Fruit fly (Drosophila melanogaster) whole organism, embryonic: ENCODE results near the gene CG12951.

Source experiments
- ATbp ChIP-seq: fragments of 200-800 bp; sonication (Bioruptor generic); optimal IDR thresholded peaks from 2 replicates; lab custom pipeline; 2017; ENCODE audit warnings: missing biosample characterization, mild to moderate bottlenecking, missing genetic modification characterization, missing genetic modification reagents
- CG18764 ChIP-seq: fragments of 200-800 bp; sonication (Bioruptor generic); optimal IDR thresholded peaks from 3 replicates; lab custom pipeline; 2016; ENCODE audit warnings: missing biosample characterization, missing genetic modification characterization
- CG31224 ChIP-seq: fragments of 200-800 bp; sonication (Bioruptor generic); IDR thresholded peaks from 2 replicates; pipeline ENCODE4 v1.3.6; 2022; ENCODE audit warnings: missing biosample characterization, missing genetic modification characterization
- CG4360 ChIP-seq: fragments of 200-800 bp; sonication (Bioruptor generic); IDR thresholded peaks from 2 replicates; pipeline ENCODE4 v1.3.6; 2022; ENCODE audit warnings: missing biosample characterization, missing genetic modification characterization
- CG6791 ChIP-seq: fragments of 200-800 bp; sonication (Bioruptor generic); IDR thresholded peaks from 3 replicates; pipeline ENCODE4 v1.3.6; 2022; ENCODE audit warnings: missing biosample characterization, missing genetic modification characterization; ENCODE audit not compliant: partially characterized antibody
- CG9609 ChIP-seq: fragments of 200-800 bp; sonication (Bioruptor generic); optimal IDR thresholded peaks from 3 replicates; lab custom pipeline; 2016; ENCODE audit warnings: missing biosample characterization, missing genetic modification characterization
- Deaf1 ChIP-seq: fragments of 200-800 bp; optimal IDR thresholded peaks from 3 replicates; lab custom pipeline; 2019; ENCODE audit warnings: missing biosample characterization, mild to moderate bottlenecking, missing genetic modification characterization, moderate library complexity
- Ets65A ChIP-seq: fragments of 200-800 bp; sonication (Bioruptor generic); peaks from one replicate; lab custom pipeline; 2016; ENCODE audit warnings: missing biosample characterization, missing genetic modification characterization
- Gug ChIP-seq: fragments of 200-800 bp; sonication (Bioruptor generic); IDR thresholded peaks from 4 replicates; pipeline ENCODE4 v1.3.6; 2022; ENCODE audit warnings: missing biosample characterization, missing genetic modification characterization
- Hr39 ChIP-seq: fragments of >200 bp; optimal IDR thresholded peaks from 2 replicates; lab custom pipeline; 2017
- MESR4 ChIP-seq: fragments of 200-800 bp; sonication (Bioruptor generic); optimal IDR thresholded peaks from 2 replicates; lab custom pipeline; 2018; ENCODE audit warnings: missing biosample characterization, mild to moderate bottlenecking, missing genetic modification characterization, moderate library complexity
- Oli ChIP-seq: fragments of 200-800 bp; sonication (Bioruptor generic); optimal IDR thresholded peaks from 2 replicates; lab custom pipeline; 2018; ENCODE audit warnings: missing biosample characterization, mild to moderate bottlenecking, missing genetic modification characterization, moderate library complexity
- bowl ChIP-seq: fragments of 200-800 bp; sonication (Bioruptor generic); IDR thresholded peaks from 2 replicates; pipeline ENCODE4 v1.3.6; 2022; ENCODE audit warnings: missing biosample characterization, missing genetic modification characterization
- dan ChIP-seq: fragments of 200-800 bp; sonication (Bioruptor generic); IDR thresholded peaks from 2 replicates; pipeline ENCODE4 v1.3.6; 2022; ENCODE audit warnings: missing biosample characterization, missing genetic modification characterization
- gcm ChIP-seq: fragments of 200-800 bp; sonication (Bioruptor generic); optimal IDR thresholded peaks from 2 replicates; lab custom pipeline; 2019; ENCODE audit warnings: missing biosample characterization, mild to moderate bottlenecking, missing genetic modification characterization, moderate library complexity
- kah ChIP-seq: fragments of 200-800 bp; sonication (Bioruptor generic); optimal IDR thresholded peaks from 2 replicates; lab custom pipeline; 2018; ENCODE audit warnings: missing biosample characterization, mild to moderate bottlenecking, missing genetic modification characterization
- ssp ChIP-seq: fragments of 200-800 bp; sonication (Bioruptor generic); IDR thresholded peaks from 2 replicates; pipeline ENCODE4 v1.3.6; 2022; ENCODE audit warnings: missing biosample characterization, missing genetic modification characterization
- vnd ChIP-seq: fragments of 200-800 bp; sonication (Bioruptor generic); IDR thresholded peaks from 3 replicates; pipeline ENCODE4 v1.3.6; 2022; ENCODE audit warnings: missing biosample characterization, missing genetic modification characterization; ENCODE audit not compliant: partially characterized antibody
- zf30C ChIP-seq: fragments of 200-800 bp; sonication (Bioruptor generic); optimal IDR thresholded peaks from 3 replicates; lab custom pipeline; 2018; ENCODE audit warnings: missing biosample characterization, mild to moderate bottlenecking, missing genetic modification characterization

The CG12951 gene

dm6 chr3R:9328411-9328810 lies 1.7 kb downstream of the CG12951 start, which contains the start of gene CG8861:
CG8861 (minus strand) TSS chr3R:9328511.
- TF ChIP-seq vnd (0 out of 3 replicates have a peak, but pooled peaks have one; percentile 7), Deaf1 (tag; lab: Kevin White, UChicago) (peak; percentile 89), CG6791 (peak; percentile 6; the same call in 1 of the 3 replicates), bowl (GFP tag; lab: Robert Waterston, UW) (no peak), CG9609 (GFP tag; lab: Kevin White, UChicago) (no peak)
- TF ChIP-seq, all 482 proteins: peak for 3

DNA sequence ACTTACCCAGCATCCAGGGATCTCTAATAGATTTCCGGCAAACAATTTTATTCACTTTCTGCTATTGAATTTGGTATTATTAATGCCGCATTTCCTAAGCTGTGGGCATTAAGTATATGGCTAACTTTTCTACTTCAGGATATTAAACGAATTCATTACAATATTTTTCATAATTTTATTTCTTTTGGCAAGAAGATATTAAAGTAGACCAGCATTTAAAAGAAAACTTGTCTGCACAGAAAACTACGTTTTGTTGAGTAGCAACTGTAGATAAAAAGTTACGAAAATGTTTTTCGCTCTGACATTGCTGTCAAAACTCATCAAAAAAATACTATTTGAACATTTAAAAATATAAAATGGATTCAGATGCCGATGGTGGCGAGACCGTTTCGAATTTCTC lies 8.7 kb downstream of the CG12951 start, which contains the start of gene HP1e:
Gene HP1e, plus strand, starts transcription at position 301 of the 400 bp plus-strand sequence.
- TF ChIP-seq gcm (GFP tag; lab: Kevin White, UChicago) (no peak), Oli (tag; lab: Kevin White, UChicago) (no peak), MESR4 (GFP tag; lab: Kevin White, UChicago) (no peak), CG18764 (no peak)

DNA sequence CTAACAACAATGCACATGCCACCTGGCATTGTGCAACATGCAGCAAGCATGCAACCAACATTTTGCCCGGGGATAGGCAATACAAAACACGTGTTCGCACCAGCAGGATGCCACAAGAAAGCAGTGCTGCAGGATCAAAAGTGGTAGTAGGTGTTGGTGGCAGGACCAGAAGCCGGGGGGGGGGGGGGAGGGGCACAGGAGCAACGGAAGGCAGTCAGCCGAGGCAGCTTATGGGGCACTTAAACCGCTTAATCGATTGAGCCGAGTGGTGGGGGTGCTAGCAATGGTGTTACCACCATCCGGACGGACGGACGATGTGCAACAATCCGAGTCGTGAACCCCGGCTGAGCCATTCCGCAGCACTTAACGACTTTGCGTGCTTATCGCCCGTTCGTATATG lies 33.0 kb downstream of the CG12951 start:
- TF ChIP-seq CG31224 (GFP tag; lab: Robert Waterston, UW), result no peak
- TF ChIP-seq CG4360 (GFP tag; lab: Robert Waterston, UW), result no peak
- no peak for TF ChIP-seq kah
- TF ChIP-seq ATbp (GFP tag; lab: Kevin White, UChicago), result no peak
- TF ChIP-seq Hr39 (lab: Kevin White, UChicago), result peak; percentile 74
- 0 out of 2 replicates have a peak, but pooled peaks have one; percentile 23 for TF ChIP-seq dan (GFP tag; lab: Robert Waterston, UW)
- no peak for TF ChIP-seq Gug (GFP tag; lab: Robert Waterston, UW)
- TF ChIP-seq ssp (GFP tag; lab: Robert Waterston, UW), result 0 out of 2 replicates have a peak, but pooled peaks have one; percentile 8

dm6 chr3R:9287710-9288109 lies 42.4 kb downstream of the CG12951 start:
- peak; percentile 93 for TF ChIP-seq Ets65A
- no peak for TF ChIP-seq zf30C (GFP tag; lab: Kevin White, UChicago)
